Fruit fly (Drosophila melanogaster): ENCODE data around the gene stwl.
A peak's percentile ranks its signal among the peaks of the same experiment; 100 is the strongest.

stwl gene

DNA sequence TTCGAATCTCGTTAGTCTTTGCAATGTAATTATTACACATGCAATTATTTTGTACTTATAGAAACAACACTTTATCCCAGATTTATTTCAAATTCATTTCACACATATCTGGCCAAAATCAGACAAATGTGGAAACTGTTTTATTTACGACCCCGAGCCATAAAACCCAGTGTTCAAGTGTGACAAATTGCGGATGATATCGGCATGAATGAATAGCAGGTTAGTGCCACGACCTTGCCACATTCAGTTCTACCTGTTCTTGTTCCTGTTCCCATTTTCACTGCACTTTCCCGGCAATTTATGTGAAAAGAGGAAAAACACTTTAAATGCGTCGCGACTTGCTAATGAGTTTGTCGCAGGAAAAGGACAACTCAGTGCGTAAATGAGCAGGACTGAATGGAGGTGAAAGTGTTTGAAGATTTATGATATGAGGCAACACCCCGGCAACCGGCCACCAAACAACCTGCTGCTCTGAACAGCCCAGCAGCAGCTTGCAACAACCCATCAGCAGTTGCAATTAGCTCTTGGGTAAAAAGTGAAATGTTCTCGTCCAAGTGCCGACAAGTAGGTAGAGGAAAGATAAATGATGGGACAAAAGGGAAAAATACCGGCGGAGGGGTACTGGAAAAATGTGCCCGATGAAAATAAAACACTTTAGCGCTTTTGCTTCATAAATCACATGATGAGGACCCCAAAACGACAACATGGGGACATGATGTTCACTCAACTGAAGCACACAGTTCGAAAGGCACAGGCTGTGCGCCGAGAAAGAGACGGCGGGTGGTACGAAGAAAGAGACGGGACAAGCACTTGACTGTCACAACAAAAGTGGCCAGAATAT is 42.9 kb upstream of the stwl start:
- TF ChIP-seq sage (GFP tag; optimal IDR thresholded peaks at IDR 0.05): no peak
- no peak for TF ChIP-seq Myc (optimal IDR thresholded peaks at IDR 0.05)
- TF ChIP-seq Rel (GFP tag; optimal IDR thresholded peaks at IDR 0.05): no peak
- no peak for TF ChIP-seq Rel (tag; optimal IDR thresholded peaks at IDR 0.05)
- no peak for TF ChIP-seq jim (GFP tag; optimal IDR thresholded peaks at IDR 0.05)

DNA sequence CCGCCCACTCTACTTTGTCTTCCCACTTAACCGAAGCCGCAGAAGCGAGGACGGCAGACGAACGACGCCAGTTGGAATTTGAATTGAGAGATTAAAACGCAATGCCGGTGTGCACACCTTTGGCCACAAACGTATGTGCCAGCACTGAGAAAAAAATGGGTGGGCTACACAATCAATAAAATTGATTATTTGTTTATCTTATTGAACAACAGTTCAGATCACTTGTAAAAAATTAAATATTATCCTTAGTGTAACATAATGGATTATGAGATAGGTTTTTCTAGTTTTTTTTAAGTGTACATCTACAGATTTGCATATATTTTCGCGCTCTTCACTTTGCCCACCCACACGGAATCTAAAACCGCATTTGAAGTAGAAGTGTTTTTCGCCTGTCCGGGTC is 41.8 kb upstream of the stwl start:
- TF ChIP-seq rgr (GFP tag; optimal IDR thresholded peaks at IDR 0.05): peak; percentile 28
- TF ChIP-seq foxo (GFP tag; optimal IDR thresholded peaks at IDR 0.05): peak in 1 of 2 experiments; percentile 50
- TF ChIP-seq fru (GFP tag; optimal IDR thresholded peaks at IDR 0.05): peak; percentile 56
- TF ChIP-seq tai (GFP tag; optimal IDR thresholded peaks at IDR 0.05): no peak
- no peak for TF ChIP-seq Hr78 (GFP tag; optimal IDR thresholded peaks at IDR 0.05)
- TF ChIP-seq usp (GFP tag; optimal IDR thresholded peaks at IDR 0.05): no peak
- TF ChIP-seq ey (GFP tag; optimal IDR thresholded peaks at IDR 0.05): peak; percentile 42
- no peak for TF ChIP-seq HLH106 (tag; optimal IDR thresholded peaks at IDR 0.05)
- peak; percentile 5 for TF ChIP-seq br (GFP tag; optimal IDR thresholded peaks at IDR 0.05)
- TF ChIP-seq h (GFP tag; optimal IDR thresholded peaks at IDR 0.05): peak; percentile 38
- peak; percentile 12 for TF ChIP-seq OdsH (GFP tag; optimal IDR thresholded peaks at IDR 0.05)
- TF ChIP-seq Sp1 (GFP tag; optimal IDR thresholded peaks at IDR 0.05): peak; percentile 12
- no peak for TF ChIP-seq dsf (GFP tag; optimal IDR thresholded peaks at IDR 0.05; ENCODE audit: borderline replicate concordance)

- TF ChIP-seq CrebA (GFP tag; optimal IDR thresholded peaks at IDR 0.05; ENCODE audit: borderline replicate concordance) (no peak), woc (GFP tag; optimal IDR thresholded peaks at IDR 0.05) (no peak), CG9705 (GFP tag; optimal IDR thresholded peaks at IDR 0.05) (no peak), Hnf4 (GFP tag; optimal IDR thresholded peaks at IDR 0.05) (peak; percentile 63)
These were observed 40.7 kb upstream of the stwl start for dm6 chr3L:14450347-14450926.

dm6 chr3L:14448321-14449043 is 38.7 kb upstream of the stwl start:
- peak; percentile 81 for TF ChIP-seq CrebA (GFP tag; optimal IDR thresholded peaks at IDR 0.05; ENCODE audit: borderline replicate concordance)
- peak; percentile 93 for TF ChIP-seq ey (GFP tag; optimal IDR thresholded peaks at IDR 0.05)
- TF ChIP-seq rgr (GFP tag; optimal IDR thresholded peaks at IDR 0.05): peak; percentile 97
- TF ChIP-seq Dfd (GFP tag; optimal IDR thresholded peaks at IDR 0.05): no peak
- no peak for TF ChIP-seq usp (GFP tag; optimal IDR thresholded peaks at IDR 0.05)
- peak; percentile 92 for TF ChIP-seq psq (GFP tag; optimal IDR thresholded peaks at IDR 0.05)
- TF ChIP-seq sage (GFP tag; optimal IDR thresholded peaks at IDR 0.05): peak; percentile 89
- peak; percentile 97 for TF ChIP-seq h (GFP tag; optimal IDR thresholded peaks at IDR 0.05)
- TF ChIP-seq pan (optimal IDR thresholded peaks at IDR 0.05): no peak
- peak; percentile 94 for TF ChIP-seq Hnf4 (GFP tag; optimal IDR thresholded peaks at IDR 0.05)
- peak; percentile 44 to 96 for TF ChIP-seq foxo (GFP tag; optimal IDR thresholded peaks at IDR 0.05)
- peak; percentile 62 for TF ChIP-seq dsf (GFP tag; optimal IDR thresholded peaks at IDR 0.05; ENCODE audit: borderline replicate concordance)
- no peak for TF ChIP-seq Hr78 (GFP tag; optimal IDR thresholded peaks at IDR 0.05)
- TF ChIP-seq dl (GFP tag; optimal IDR thresholded peaks at IDR 0.05; ENCODE audit: insufficient read depth in 1 of 2, partially characterized antibody in 2 of 2): no peak
- TF ChIP-seq dmrt93B (GFP tag; optimal IDR thresholded peaks at IDR 0.05): peak; percentile 83
- peak; percentile 34 for TF ChIP-seq Vsx2 (GFP tag; optimal IDR thresholded peaks at IDR 0.05; ENCODE audit: partially characterized antibody)
- peak; percentile 41 for TF ChIP-seq Hr83 (GFP tag; optimal IDR thresholded peaks at IDR 0.05; ENCODE audit: poor library complexity, severe bottlenecking)
- no peak for TF ChIP-seq lola (GFP tag; optimal IDR thresholded peaks at IDR 0.05)
- no peak for TF ChIP-seq Abd-B (GFP tag; optimal IDR thresholded peaks at IDR 0.05)
- TF ChIP-seq sv (GFP tag; optimal IDR thresholded peaks at IDR 0.05): peak; percentile 89
- TF ChIP-seq jim (GFP tag; optimal IDR thresholded peaks at IDR 0.05): no peak
- peak; percentile 93 for TF ChIP-seq Sp1 (GFP tag; optimal IDR thresholded peaks at IDR 0.05)
- TF ChIP-seq Dif (GFP tag; optimal IDR thresholded peaks at IDR 0.05; ENCODE audit: partially characterized antibody): peak; percentile 40
- TF ChIP-seq HLH106 (tag; optimal IDR thresholded peaks at IDR 0.05): peak; percentile 93
- TF ChIP-seq CG9705 (GFP tag; optimal IDR thresholded peaks at IDR 0.05): peak; percentile 33
- TF ChIP-seq Mio (GFP tag; optimal IDR thresholded peaks at IDR 0.05): peak; percentile 40
- TF ChIP-seq br (GFP tag; optimal IDR thresholded peaks at IDR 0.05): peak; percentile 93
- TF ChIP-seq Rel (GFP tag; optimal IDR thresholded peaks at IDR 0.05): peak; percentile 90
- peak; percentile 47 for TF ChIP-seq Rel (tag; optimal IDR thresholded peaks at IDR 0.05)
- TF ChIP-seq woc (GFP tag; optimal IDR thresholded peaks at IDR 0.05): peak; percentile 87
- TF ChIP-seq CG32264 (GFP tag; optimal IDR thresholded peaks at IDR 0.05): peak; percentile 87
- peak; percentile 96 for TF ChIP-seq OdsH (GFP tag; optimal IDR thresholded peaks at IDR 0.05)
- TF ChIP-seq GATAd (GFP tag; optimal IDR thresholded peaks at IDR 0.05): peak; percentile 39
- TF ChIP-seq fru (GFP tag; optimal IDR thresholded peaks at IDR 0.05): peak; percentile 96
- TF ChIP-seq Myc (optimal IDR thresholded peaks at IDR 0.05): no peak
- peak; percentile 73 for TF ChIP-seq tai (GFP tag; optimal IDR thresholded peaks at IDR 0.05)
- peak; percentile 96 for TF ChIP-seq brk (GFP tag; optimal IDR thresholded peaks at IDR 0.05)

Measured in whole organism, wandering third instar larva.